Fruit fly (Drosophila melanogaster): ENCODE data around the gene Eig71Eb.

- TF ChIP-seq lilli (GFP tag; optimal IDR thresholded peaks at IDR 0.05) (no peak), al (GFP tag; IDR thresholded peaks at IDR 0.05) (no peak), gro (GFP tag; optimal IDR thresholded peaks at IDR 0.05) (no peak), row (GFP tag; IDR thresholded peaks at IDR 0.05) (no peak)
Observed at dm6 chr3L:15624944-15625610, 24.7 kb upstream of the Eig71Eb start.

Data from whole organism, embryonic.